Worm (Caenorhabditis elegans): ENCODE data around the gene T27E7.4.

DNA sequence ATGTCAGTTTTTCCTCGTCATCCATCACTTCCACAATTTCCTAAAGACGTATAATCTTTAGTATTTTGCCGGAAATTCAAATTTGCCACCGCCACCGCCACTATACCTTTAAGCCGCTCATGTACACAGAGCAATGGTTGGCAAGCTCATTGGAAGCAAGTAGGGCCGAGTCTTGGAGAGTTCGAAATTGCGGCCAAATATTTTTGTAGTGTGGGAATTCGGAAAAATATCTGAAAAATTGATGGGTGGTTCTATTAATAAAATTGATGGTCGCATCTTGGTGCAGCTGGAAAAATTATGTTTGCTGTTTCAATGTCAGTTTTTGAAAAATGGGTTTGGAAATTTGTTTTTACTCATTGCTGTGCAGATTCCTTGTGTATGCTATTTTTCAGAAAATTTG is 36.8 kb upstream of the T27E7.4 start:
- no peak for TF ChIP-seq aly-2 (tag; optimal IDR thresholded peaks at IDR 0.05)
- TF ChIP-seq snpc-4 (tag; optimal IDR thresholded peaks at IDR 0.05): no peak
- no peak for TF ChIP-seq skn-1 (tag; optimal IDR thresholded peaks at IDR 0.05)
- TF ChIP-seq pqm-1 (tag; optimal IDR thresholded peaks at IDR 0.05): no peak
- TF ChIP-seq elt-2 (tag; optimal IDR thresholded peaks at IDR 0.05): no peak
- no peak for TF ChIP-seq mdl-1 (tag; optimal IDR thresholded peaks at IDR 0.05)
- no peak for TF ChIP-seq nhr-67 (tag; optimal IDR thresholded peaks at IDR 0.05)
- TF ChIP-seq nhr-11 (tag; optimal IDR thresholded peaks at IDR 0.05): no peak
- no peak for TF ChIP-seq fos-1 (tag; optimal IDR thresholded peaks at IDR 0.05)
- TF ChIP-seq nhr-237 (tag; optimal IDR thresholded peaks at IDR 0.05): no peak
- TF ChIP-seq ztf-4 (tag; optimal IDR thresholded peaks at IDR 0.05): no peak
- TF ChIP-seq pha-4 (tag; optimal IDR thresholded peaks at IDR 0.05): no peak
- TF ChIP-seq nhr-28 (tag; optimal IDR thresholded peaks at IDR 0.05): no peak
- TF ChIP-seq ceh-9 (tag; optimal IDR thresholded peaks at IDR 0.05): no peak
